Fruit fly (Drosophila melanogaster) whole organism, embryonic: ENCODE data around the gene Obp73a.

Experiments
- CG10267 ChIP-seq: fragments of 200-800 bp; sonication (Bioruptor generic); optimal IDR thresholded peaks from 2 replicates; lab custom pipeline; 2018; ENCODE audit warnings: missing biosample characterization, mild to moderate bottlenecking, missing genetic modification characterization, moderate library complexity
- CG10431 ChIP-seq: fragments of 200-800 bp; sonication (Bioruptor generic); optimal IDR thresholded peaks from 3 replicates; lab custom pipeline; 2018; ENCODE audit warnings: missing biosample characterization, mild to moderate bottlenecking, missing genetic modification characterization
- CG11085 ChIP-seq: fragments of 200-800 bp; sonication (Bioruptor generic); IDR thresholded peaks from 2 replicates; pipeline ENCODE4 v1.3.6; 2022; ENCODE audit warnings: missing biosample characterization, missing genetic modification characterization
- CG11723 ChIP-seq: fragments of 200-800 bp; sonication (Bioruptor generic); optimal IDR thresholded peaks from 2 replicates; lab custom pipeline; 2017; ENCODE audit warnings: missing biosample characterization, mild to moderate bottlenecking, missing genetic modification characterization
- CG12071 ChIP-seq: fragments of 200-800 bp; sonication (Bioruptor generic); optimal IDR thresholded peaks from 3 replicates; lab custom pipeline; 2018; ENCODE audit warnings: missing biosample characterization, mild to moderate bottlenecking, missing genetic modification characterization
- CG12155 ChIP-seq: fragments of 200-800 bp; sonication (Bioruptor generic); optimal IDR thresholded peaks from 3 replicates; lab custom pipeline; 2016; ENCODE audit warnings: missing biosample characterization, missing genetic modification characterization
- CG12391 ChIP-seq: fragments of 200-800 bp; sonication (Bioruptor generic); optimal IDR thresholded peaks from 3 replicates; lab custom pipeline; 2018; ENCODE audit warnings: missing biosample characterization, mild to moderate bottlenecking, missing genetic modification characterization, moderate library complexity
- CG13123 ChIP-seq: fragments of 200-800 bp; sonication (Bioruptor generic); optimal IDR thresholded peaks from 2 replicates; lab custom pipeline; 2016; ENCODE audit warnings: missing biosample characterization, missing genetic modification characterization
- CG14860 ChIP-seq: fragments of 200-800 bp; sonication (Bioruptor generic); IDR thresholded peaks from 3 replicates; pipeline ENCODE4 v1.3.6; 2022; ENCODE audit warnings: missing biosample characterization, missing genetic modification characterization; ENCODE audit not compliant: partially characterized antibody
- CG1602 ChIP-seq: fragments of 200-800 bp; sonication (Bioruptor generic); optimal IDR thresholded peaks from 3 replicates; lab custom pipeline; 2016; ENCODE audit warnings: missing biosample characterization, missing genetic modification characterization
- CG17912 ChIP-seq: fragments of 200-800 bp; sonication (Bioruptor generic); optimal IDR thresholded peaks from 2 replicates; lab custom pipeline; 2018; ENCODE audit warnings: missing biosample characterization, mild to moderate bottlenecking, missing genetic modification characterization
- CG18619 ChIP-seq: fragments of 200-800 bp; sonication (Bioruptor generic); optimal IDR thresholded peaks from 3 replicates; lab custom pipeline; 2017; ENCODE audit warnings: missing biosample characterization, mild to moderate bottlenecking, missing genetic modification characterization
- CG2199 ChIP-seq: fragments of 200-800 bp; sonication (Bioruptor generic); IDR thresholded peaks from 3 replicates; pipeline ENCODE4 v1.3.6; 2022; ENCODE audit warnings: missing biosample characterization, missing genetic modification characterization
- CG2712 ChIP-seq: fragments of 200-800 bp; optimal IDR thresholded peaks from 3 replicates; lab custom pipeline; 2019; ENCODE audit warnings: missing biosample characterization, mild to moderate bottlenecking, missing genetic modification characterization, moderate library complexity
- CG32767 ChIP-seq: fragments of 200-800 bp; sonication (Bioruptor generic); IDR thresholded peaks from 2 replicates; pipeline ENCODE4 v1.3.6; 2022; ENCODE audit warnings: missing biosample characterization, missing genetic modification characterization
- CG3838 ChIP-seq: fragments of 200-800 bp; sonication (Bioruptor generic); optimal IDR thresholded peaks from 3 replicates; lab custom pipeline; 2016; ENCODE audit warnings: missing biosample characterization, missing genetic modification characterization
- CG4424 ChIP-seq: fragments of 200-800 bp; sonication (Bioruptor generic); optimal IDR thresholded peaks from 3 replicates; lab custom pipeline; 2016; ENCODE audit warnings: missing biosample characterization, missing genetic modification characterization
- CG6254 ChIP-seq: fragments of 200-800 bp; sonication (Bioruptor generic); optimal IDR thresholded peaks from 3 replicates; lab custom pipeline; 2017; ENCODE audit warnings: mild to moderate bottlenecking, missing biosample characterization, missing genetic modification reagents, missing genetic modification characterization
- CG7271 ChIP-seq: fragments of 200-800 bp; sonication (Bioruptor generic); optimal IDR thresholded peaks from 2 replicates; lab custom pipeline; 2018; ENCODE audit warnings: missing biosample characterization, mild to moderate bottlenecking, missing genetic modification characterization, moderate library complexity
- CG8765 ChIP-seq: fragments of 200-800 bp; sonication (Bioruptor generic); IDR thresholded peaks from 2 replicates; pipeline ENCODE4 v1.3.6; 2022; ENCODE audit warnings: missing biosample characterization, missing genetic modification characterization
- CHES-1-like ChIP-seq: fragments of 200-800 bp; sonication (Bioruptor generic); optimal IDR thresholded peaks from 2 replicates; lab custom pipeline; 2016; ENCODE audit warnings: missing biosample characterization, missing genetic modification characterization
- Fer2 ChIP-seq: fragments of 200-800 bp; sonication (Bioruptor generic); optimal IDR thresholded peaks from 2 replicates; lab custom pipeline; 2018; ENCODE audit warnings: missing biosample characterization, mild to moderate bottlenecking, missing genetic modification characterization, moderate library complexity
- Lhr ChIP-seq: fragments of 200-800 bp; sonication (Bioruptor generic); optimal IDR thresholded peaks from 3 replicates; lab custom pipeline; 2017; ENCODE audit warnings: mild to moderate bottlenecking, missing biosample characterization, missing genetic modification reagents, missing genetic modification characterization
- Max ChIP-seq: fragments of 200-800 bp; sonication (Bioruptor generic); optimal IDR thresholded peaks from 2 replicates; lab custom pipeline; 2016; ENCODE audit warnings: missing biosample characterization, mild to moderate bottlenecking, missing genetic modification characterization
- Meics ChIP-seq: fragments of 200-800 bp; sonication (Bioruptor generic); optimal IDR thresholded peaks from 2 replicates; lab custom pipeline; 2017; ENCODE audit warnings: missing biosample characterization, mild to moderate bottlenecking, missing genetic modification characterization
- NK7.1 ChIP-seq: fragments of 200-800 bp; sonication (Bioruptor generic); optimal IDR thresholded peaks from 3 replicates; lab custom pipeline; 2016; ENCODE audit warnings: missing biosample characterization, missing genetic modification characterization
- NfI ChIP-seq: fragments of 200-800 bp; sonication (Bioruptor generic); optimal IDR thresholded peaks from 3 replicates; lab custom pipeline; 2018; ENCODE audit warnings: missing biosample characterization, mild to moderate bottlenecking, missing genetic modification characterization, moderate library complexity
- Oaz ChIP-seq: fragments of 200-800 bp; sonication (Bioruptor generic); IDR thresholded peaks from 2 replicates; pipeline ENCODE4 v1.3.6; 2022; ENCODE audit warnings: missing biosample characterization, missing genetic modification characterization
- PHDP ChIP-seq: fragments of 200-800 bp; sonication (Bioruptor generic); optimal IDR thresholded peaks from 3 replicates; lab custom pipeline; 2018; ENCODE audit warnings: missing biosample characterization, mild to moderate bottlenecking, missing genetic modification characterization, moderate library complexity
- Rx ChIP-seq: fragments of 200-800 bp; sonication (Bioruptor generic); IDR thresholded peaks from 2 replicates; pipeline ENCODE4 v1.3.6; 2022; ENCODE audit warnings: missing biosample characterization, missing genetic modification characterization
- br ChIP-seq: fragments of >200 bp; optimal IDR thresholded peaks from 2 replicates; lab custom pipeline; 2017
- caup ChIP-seq: fragments of 200-800 bp; sonication (Bioruptor generic); optimal IDR thresholded peaks from 3 replicates; lab custom pipeline; 2017; ENCODE audit warnings: missing biosample characterization, mild to moderate bottlenecking, missing genetic modification characterization, moderate library complexity; ENCODE audit not compliant: severe bottlenecking
- chinmo ChIP-seq: fragments of 200-800 bp; sonication (Bioruptor generic); IDR thresholded peaks from 4 replicates; pipeline ENCODE4 v1.3.6; 2022; ENCODE audit warnings: missing biosample characterization, missing genetic modification characterization; ENCODE audit not compliant: partially characterized antibody
- ci ChIP-seq: fragments of 200-800 bp; sonication (Bioruptor generic); IDR thresholded peaks from 3 replicates; pipeline ENCODE4 v1.3.6; 2022; ENCODE audit warnings: missing biosample characterization, missing genetic modification characterization
- dmrt99B ChIP-seq: fragments of 200-800 bp; sonication (Bioruptor generic); optimal IDR thresholded peaks from 2 replicates; lab custom pipeline; 2018; ENCODE audit warnings: missing biosample characterization, mild to moderate bottlenecking, missing genetic modification characterization, moderate library complexity
- dysf ChIP-seq: fragments of 200-800 bp; sonication (Bioruptor generic); IDR thresholded peaks from 3 replicates; pipeline ENCODE4 v1.3.6; 2022; ENCODE audit warnings: missing biosample characterization, missing genetic modification characterization
- ems ChIP-seq: fragments of 200-800 bp; sonication (Bioruptor generic); optimal IDR thresholded peaks from 3 replicates; lab custom pipeline; 2016; ENCODE audit warnings: missing biosample characterization, missing genetic modification characterization
- exex ChIP-seq: fragments of 200-800 bp; sonication (Bioruptor generic); optimal IDR thresholded peaks from 4 replicates; lab custom pipeline; 2018; ENCODE audit warnings: missing biosample characterization, mild to moderate bottlenecking, missing genetic modification characterization, moderate library complexity
- gce ChIP-seq: fragments of 200-800 bp; sonication (Bioruptor generic); IDR thresholded peaks from 3 replicates; pipeline ENCODE4 v1.3.6; 2022; ENCODE audit warnings: missing biosample characterization, missing genetic modification characterization
- gcm ChIP-seq: fragments of 200-800 bp; sonication (Bioruptor generic); optimal IDR thresholded peaks from 2 replicates; lab custom pipeline; 2019; ENCODE audit warnings: missing biosample characterization, mild to moderate bottlenecking, missing genetic modification characterization, moderate library complexity
- jigr1 ChIP-seq: fragments of 200-800 bp; sonication (Bioruptor generic); IDR thresholded peaks from 3 replicates; pipeline ENCODE4 v1.3.6; 2022; ENCODE audit warnings: missing biosample characterization, missing genetic modification characterization
- jumu ChIP-seq: fragments of 200-800 bp; sonication (Bioruptor generic); optimal IDR thresholded peaks from 3 replicates; lab custom pipeline; 2016; ENCODE audit warnings: missing biosample characterization, missing genetic modification characterization
- lbe ChIP-seq: fragments of 200-800 bp; sonication (Bioruptor generic); optimal IDR thresholded peaks from 2 replicates; lab custom pipeline; 2016; ENCODE audit warnings: missing biosample characterization, mild to moderate bottlenecking, missing genetic modification characterization
- lilli ChIP-seq: fragments of 200-800 bp; sonication (Bioruptor generic); optimal IDR thresholded peaks from 3 replicates; lab custom pipeline; 2016; ENCODE audit warnings: missing biosample characterization, missing genetic modification characterization
- salm ChIP-seq: fragments of 200-800 bp; sonication (Bioruptor generic); optimal IDR thresholded peaks from 2 replicates; lab custom pipeline; 2018; ENCODE audit warnings: missing biosample characterization, mild to moderate bottlenecking, missing genetic modification characterization
- sens-2 ChIP-seq: fragments of 200-800 bp; sonication (Bioruptor generic); IDR thresholded peaks from 2 replicates; pipeline ENCODE4 v1.3.6; 2022; ENCODE audit warnings: missing biosample characterization, missing genetic modification characterization
- ssp ChIP-seq: fragments of 200-800 bp; sonication (Bioruptor generic); IDR thresholded peaks from 2 replicates; pipeline ENCODE4 v1.3.6; 2022; ENCODE audit warnings: missing biosample characterization, missing genetic modification characterization
- tap ChIP-seq: fragments of 200-800 bp; optimal IDR thresholded peaks from 3 replicates; lab custom pipeline; 2019; ENCODE audit warnings: missing biosample characterization, mild to moderate bottlenecking, missing genetic modification characterization, moderate library complexity
- zf30C ChIP-seq: fragments of 200-800 bp; sonication (Bioruptor generic); optimal IDR thresholded peaks from 3 replicates; lab custom pipeline; 2018; ENCODE audit warnings: missing biosample characterization, mild to moderate bottlenecking, missing genetic modification characterization

The Obp73a gene

DNA sequence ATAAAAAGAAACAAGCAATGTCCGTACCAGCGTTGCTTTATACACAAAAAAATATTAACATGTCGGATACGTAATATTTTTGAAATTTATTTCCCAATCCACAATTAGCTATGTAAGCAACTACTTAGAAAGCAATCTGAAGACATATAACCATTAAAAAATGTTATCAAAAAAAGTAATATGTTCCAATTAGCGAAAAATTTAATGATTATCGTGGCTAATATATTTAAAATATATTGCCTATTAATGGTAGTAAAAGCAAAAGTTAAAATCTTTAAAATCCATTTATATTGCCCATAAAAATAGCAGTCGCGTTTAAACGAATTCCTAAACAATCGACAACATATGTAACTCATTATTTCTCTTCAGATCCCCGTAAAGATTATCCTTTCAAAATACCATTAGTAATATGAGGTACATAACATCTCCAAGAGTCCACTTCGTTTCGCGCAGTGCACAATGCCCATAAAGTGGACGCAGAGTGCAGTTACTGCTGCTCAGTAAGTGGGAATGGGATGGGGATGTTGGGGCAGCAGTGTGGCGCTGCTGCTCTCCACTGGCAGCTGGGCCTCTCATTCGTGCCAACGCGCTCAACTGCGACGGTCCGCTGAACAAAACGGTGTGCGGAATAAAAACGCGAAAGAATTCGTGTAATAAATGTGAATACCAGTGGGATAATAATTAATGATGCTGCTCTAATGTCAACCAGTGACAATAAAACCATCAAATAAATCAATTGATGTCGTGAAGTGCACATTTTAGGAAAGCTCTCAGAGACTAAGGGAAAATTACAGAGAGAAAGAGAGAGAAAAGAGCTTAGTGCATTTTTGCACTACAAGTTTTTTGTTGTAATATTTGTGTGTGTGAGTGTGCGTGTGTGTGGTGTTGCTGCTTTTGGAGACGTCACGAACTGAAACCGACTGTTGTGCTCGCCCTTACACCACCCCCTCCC is 42.2 kb downstream of the Obp73a start:
- TF ChIP-seq CG10267 (peak; percentile 26), br (lab: Kevin White, UChicago) (no peak), CG12155 (GFP tag; lab: Kevin White, UChicago) (peak; percentile 11), sens-2 (GFP tag; lab: Robert Waterston, UW) (no peak), jigr1 (GFP tag; lab: Robert Waterston, UW) (no peak), CG2712 (tag; lab: Kevin White, UChicago) (peak; percentile 40), CG12071 (GFP tag; lab: Kevin White, UChicago) (peak; percentile 31), PHDP (tag; lab: Kevin White, UChicago) (peak; percentile 28), caup (GFP tag; lab: Kevin White, UChicago) (peak; percentile 19), CG4424 (GFP tag; lab: Kevin White, UChicago) (peak; percentile 67), tap (tag; lab: Kevin White, UChicago) (no peak), jumu (GFP tag; lab: Kevin White, UChicago) (no peak), lilli (GFP tag; lab: Kevin White, UChicago) (peak; percentile 42), gcm (no peak), CHES-1-like (no peak), CG10431 (GFP tag; lab: Kevin White, UChicago) (no peak), dmrt99B (tag; lab: Kevin White, UChicago) (peak; percentile 73), Fer2 (no peak), NfI (GFP tag; lab: Kevin White, UChicago) (peak; percentile 47), CG11723 (GFP tag; lab: Kevin White, UChicago) (peak; percentile 1), CG17912 (GFP tag; lab: Kevin White, UChicago) (peak; percentile 4), ems (peak; percentile 30), CG18619 (peak; percentile 66), exex (tag; lab: Kevin White, UChicago) (no peak), CG6254 (GFP tag; lab: Kevin White, UChicago) (peak; percentile 53), ci (GFP tag; lab: Robert Waterston, UW) (peak; percentile 72; the same call in 2 of the 3 replicates), Oaz (GFP tag; lab: Robert Waterston, UW) (no peak), zf30C (no peak), CG13123 (GFP tag; lab: Kevin White, UChicago) (no peak), dysf (GFP tag; lab: Robert Waterston, UW) (peak; percentile 55), Max (peak; percentile 53), Meics (peak; percentile 69), CG32767 (no peak), gce (no peak), CG7271 (tag; lab: Kevin White, UChicago) (no peak), Lhr (GFP tag; lab: Kevin White, UChicago) (no peak), CG2199 (no peak), lbe (no peak), NK7.1 (GFP tag; lab: Kevin White, UChicago) (no peak), CG1602 (GFP tag; lab: Kevin White, UChicago) (peak; percentile 57), salm (tag; lab: Kevin White, UChicago) (no peak), Rx (GFP tag; lab: Robert Waterston, UW) (no peak), CG8765 (GFP tag; lab: Robert Waterston, UW) (no peak), ssp (GFP tag; lab: Robert Waterston, UW) (no peak), chinmo (peak; percentile 84; the same call in 1 of the 4 replicates), CG14860 (no peak), CG12391 (peak; percentile 64), CG3838 (GFP tag; lab: Kevin White, UChicago) (no peak), CG11085 (no peak)
